Worm (Caenorhabditis elegans) whole organism, L2 larva: ENCODE results near the gene Y54G11A.2.

Source experiments
- R02D3.7 ChIP-seq: fragments of 150-350 bp; optimal IDR thresholded peaks from 2 replicates; lab custom pipeline; 2014; ENCODE audit warnings: missing biosample characterization, missing genetic modification characterization
- aly-2 ChIP-seq: fragments of 150-350 bp; optimal IDR thresholded peaks from 2 replicates; lab custom pipeline; 2014; ENCODE audit warnings: missing biosample characterization, missing genetic modification characterization
- ama-1 ChIP-seq: fragments of 150-350 bp; optimal IDR thresholded peaks from 2 replicates; lab custom pipeline; 2018; ENCODE audit warnings: inconsistent platforms
- blmp-1 ChIP-seq: sonication (generic microtip); optimal IDR thresholded peaks from 2 replicates; lab custom pipeline; 2017; ENCODE audit warnings: missing genetic modification characterization, mild to moderate bottlenecking, missing compliant biosample characterization, antibody characterized with exemption, moderate library complexity; ENCODE audit not compliant: insufficient read depth
- crh-2 ChIP-seq: sonication (generic microtip); optimal IDR thresholded peaks from 2 replicates; lab custom pipeline; 2017; ENCODE audit warnings: missing biosample characterization, missing genetic modification characterization
- lin-13 ChIP-seq: fragments of 150-350 bp; optimal IDR thresholded peaks from 2 replicates; lab custom pipeline; 2014; ENCODE audit warnings: missing biosample characterization, missing genetic modification reagents, missing genetic modification characterization
- mbf-1 ChIP-seq: sonication (generic microtip); optimal IDR thresholded peaks from 2 replicates; lab custom pipeline; 2017; ENCODE audit warnings: missing biosample characterization, missing genetic modification characterization
- nhr-237 ChIP-seq: fragments of 150-350 bp; optimal IDR thresholded peaks from 2 replicates; lab custom pipeline; 2014; ENCODE audit warnings: missing biosample characterization, missing genetic modification characterization
- sma-9 ChIP-seq, 2 experiments: fragments of 150-350 bp in 1 of 2; sonication (generic microtip) in 1 of 2; optimal IDR thresholded peaks; 2 replicates each; lab custom pipeline; 2014 to 2016; ENCODE audit warnings: missing genetic modification characterization in 2 of 2, mild to moderate bottlenecking in 1 of 2, missing biosample characterization in 1 of 2, missing compliant biosample characterization in 1 of 2, missing genetic modification reagents in 1 of 2, moderate library complexity in 1 of 2
- snpc-4 ChIP-seq: fragments of 150-350 bp; optimal IDR thresholded peaks from 2 replicates; lab custom pipeline; 2014; ENCODE audit warnings: missing biosample characterization, missing genetic modification characterization
- ztf-11 ChIP-seq: sonication (generic microtip); optimal IDR thresholded peaks from 2 replicates; lab custom pipeline; 2017; ENCODE audit warnings: missing biosample characterization, missing genetic modification characterization

ce11 chrII:14287277-14287676 is 35.1 kb downstream of the Y54G11A.2 start, which contains the start of gene srh-41:
- TF ChIP-seq lin-13 (no peak), snpc-4 (tag; lab: Kevin White, UChicago) (no peak), sma-9 (GFP tag; optimal IDR thresholded peaks at IDR 0.05; lab: Kevin White, UChicago) (no peak), sma-9 (tag; optimal IDR thresholded peaks at IDR 0.05; lab: Kevin White, UChicago) (no peak), aly-2 (no peak), nhr-237 (tag; lab: Kevin White, UChicago) (no peak), R02D3.7 (tag; lab: Kevin White, UChicago) (no peak), crh-2 (tag; lab: Kevin White, UChicago) (no peak), ama-1 (lab: Kevin White, UChicago) (no peak), mbf-1 (tag; lab: Kevin White, UChicago) (no peak), blmp-1 (tag; lab: Kevin White, UChicago) (no peak), ztf-11 (tag; lab: Kevin White, UChicago) (no peak)
